Fruit fly (Drosophila melanogaster): ENCODE measurements around the gene Nfs1.
A peak's percentile ranks its signal among the peaks of the same experiment; 100 is the strongest.

The Nfs1 gene

dm6 chr2L:11970853-11971397, 28.5 kb upstream of the Nfs1 start (continued):
- TF ChIP-seq CG10654 (GFP tag; optimal IDR thresholded peaks at IDR 0.05) = no peak
- TF ChIP-seq gcm (GFP tag; optimal IDR thresholded peaks at IDR 0.05) = no peak
- peak; percentile 23 for TF ChIP-seq CG7786 (GFP tag; optimal IDR thresholded peaks at IDR 0.05)
- TF ChIP-seq Optix (GFP tag; IDR thresholded peaks at IDR 0.05) = 0 out of 3 replicates have a peak, but pooled peaks have one; percentile 35
- no peak for TF ChIP-seq tna (GFP tag; IDR thresholded peaks at IDR 0.05; ENCODE audit: partially characterized antibody)
- TF ChIP-seq slou (GFP tag; optimal IDR thresholded peaks at IDR 0.05) = no peak
- no peak for TF ChIP-seq ro (GFP tag; IDR thresholded peaks at IDR 0.05)
- TF ChIP-seq fd102C (GFP tag; optimal IDR thresholded peaks at IDR 0.05) = no peak
- no peak for TF ChIP-seq CG4617 (GFP tag; optimal IDR thresholded peaks at IDR 0.05; ENCODE audit: borderline replicate concordance)
- no peak for TF ChIP-seq CG12942 (GFP tag; optimal IDR thresholded peaks at IDR 0.05)
- TF ChIP-seq CG17385 (GFP tag; optimal IDR thresholded peaks at IDR 0.05) = no peak
- peak; percentile 87 for TF ChIP-seq zen (tag; optimal IDR thresholded peaks at IDR 0.05)
- peak; percentile 43; the same call in 1 of the 2 replicates for TF ChIP-seq amos (GFP tag; IDR thresholded peaks at IDR 0.05; ENCODE audit: partially characterized antibody)
- TF ChIP-seq CG3847 (GFP tag; IDR thresholded peaks at IDR 0.05) = no peak
- no peak for TF ChIP-seq CG31365 (tag; optimal IDR thresholded peaks at IDR 0.05)
- no peak for TF ChIP-seq phol (tag; optimal IDR thresholded peaks at IDR 0.05)
- peak; percentile 49 for TF ChIP-seq lbe (GFP tag; optimal IDR thresholded peaks at IDR 0.05)
- peak; percentile 47 for TF ChIP-seq CG8924 (tag; optimal IDR thresholded peaks at IDR 0.05)
- no peak for TF ChIP-seq lov (optimal IDR thresholded peaks at IDR 0.05)
- TF ChIP-seq lov (GFP tag; IDR thresholded peaks at IDR 0.05) = 0 out of 3 replicates have a peak, but pooled peaks have one; percentile 43
- TF ChIP-seq pros (GFP tag; optimal IDR thresholded peaks at IDR 0.05) = peak; percentile 62
- TF ChIP-seq bbx (GFP tag; IDR thresholded peaks at IDR 0.05; ENCODE audit: partially characterized antibody) = peak; percentile 57
- TF ChIP-seq Bgb (GFP tag; IDR thresholded peaks at IDR 0.05; ENCODE audit: partially characterized antibody) = peak; percentile 64
- no peak for TF ChIP-seq gfzf (GFP tag; optimal IDR thresholded peaks at IDR 0.05)
- TF ChIP-seq E2f2 (GFP tag; IDR thresholded peaks at IDR 0.05) = no peak
- no peak for TF ChIP-seq Chrac-16 (GFP tag; optimal IDR thresholded peaks at IDR 0.05)
- peak; percentile 3 for TF ChIP-seq CG17359 (tag; optimal IDR thresholded peaks at IDR 0.05)
- no peak for TF ChIP-seq vfl (GFP tag; optimal IDR thresholded peaks at IDR 0.05)
- TF ChIP-seq en (GFP tag; optimal IDR thresholded peaks at IDR 0.05) = no peak
- TF ChIP-seq CG14710 (tag; optimal IDR thresholded peaks at IDR 0.05) = no peak
- TF ChIP-seq Gsc (GFP tag; IDR thresholded peaks at IDR 0.05) = no peak
- TF ChIP-seq toy (GFP tag; IDR thresholded peaks at IDR 0.05) = no peak
- no peak; the same call in 2 of the 3 replicates for TF ChIP-seq tgo (GFP tag; IDR thresholded peaks at IDR 0.05)
- TF ChIP-seq sima (GFP tag; optimal IDR thresholded peaks at IDR 0.05) = no peak
- TF ChIP-seq cas (GFP tag; IDR thresholded peaks at IDR 0.05) = no peak
- no peak for TF ChIP-seq eve (GFP tag; optimal IDR thresholded peaks at IDR 0.05)
- no peak for TF ChIP-seq Hmx (GFP tag; optimal IDR thresholded peaks at IDR 0.05)
- TF ChIP-seq Jarid2 (GFP tag; optimal IDR thresholded peaks at IDR 0.05) = peak; percentile 96
- TF ChIP-seq CG31224 (GFP tag; IDR thresholded peaks at IDR 0.05) = no peak
- TF ChIP-seq CG8359 (GFP tag; optimal IDR thresholded peaks at IDR 0.05; ENCODE audit: borderline replicate concordance) = peak; percentile 27
- peak; percentile 25 for TF ChIP-seq Side (GFP tag; optimal IDR thresholded peaks at IDR 0.05)
- no peak for TF ChIP-seq chif (GFP tag; optimal IDR thresholded peaks at IDR 0.05)
- no peak for TF ChIP-seq CG1529 (GFP tag; optimal IDR thresholded peaks at IDR 0.05)
- no peak for TF ChIP-seq NK7.1 (GFP tag; optimal IDR thresholded peaks at IDR 0.05)
- TF ChIP-seq kah (GFP tag; optimal IDR thresholded peaks at IDR 0.05) = no peak
- no peak for TF ChIP-seq ATbp (GFP tag; optimal IDR thresholded peaks at IDR 0.05)
- TF ChIP-seq CG8089 (GFP tag; optimal IDR thresholded peaks at IDR 0.05) = no peak
- TF ChIP-seq Ets65A (GFP tag) = no peak
- no peak for TF ChIP-seq Dek (tag; optimal IDR thresholded peaks at IDR 0.05)
- TF ChIP-seq ind (GFP tag; optimal IDR thresholded peaks at IDR 0.05) = no peak
- TF ChIP-seq CG1792 (GFP tag; optimal IDR thresholded peaks at IDR 0.05) = no peak

Measured in whole organism, embryonic.